Worm (Caenorhabditis elegans) whole organism, L4 larva: ENCODE results near the gene W08E12.6.

ENCODE experiments used
- F49E8.2 ChIP-seq: sonication (generic microtip); optimal IDR thresholded peaks from 2 replicates; lab custom pipeline; 2016; ENCODE audit warnings: missing compliant biosample characterization, mild to moderate bottlenecking, missing genetic modification characterization, borderline replicate concordance
- ZK546.5 ChIP-seq, 2 experiments: sonication (generic microtip); optimal IDR thresholded peaks; 2 replicates each; lab custom pipeline; 2017; ENCODE audit warnings: missing biosample characterization in 2 of 2, missing genetic modification characterization in 2 of 2
- aha-1 ChIP-seq: fragments of 150-350 bp; peaks from one replicate; lab custom pipeline; 2014; ENCODE audit warnings: missing biosample characterization, missing genetic modification characterization
- ces-1 ChIP-seq: fragments of 150-350 bp; sonication (generic microtip); optimal IDR thresholded peaks from 4 replicates; lab custom pipeline; 2014; ENCODE audit warnings: missing biosample characterization, missing genetic modification reagents, missing genetic modification characterization
- lin-13 ChIP-seq: fragments of 150-350 bp; optimal IDR thresholded peaks from 2 replicates; lab custom pipeline; 2014; ENCODE audit warnings: missing biosample characterization, missing genetic modification reagents, missing genetic modification characterization
- mxl-2 ChIP-seq: fragments of 200-800 bp; sonication (Bioruptor generic); conservative IDR thresholded peaks from 2 replicates; pipeline ENCODE4 v1.3.6; 2022; ENCODE audit warnings: missing genetic modification reagents, missing genetic modification characterization, missing compliant biosample characterization
- nhr-11 ChIP-seq: fragments of 150-350 bp; optimal IDR thresholded peaks from 2 replicates; lab custom pipeline; 2014; ENCODE audit warnings: missing biosample characterization, missing genetic modification characterization
- nhr-42 ChIP-seq: fragments of 200-800 bp; sonication (Bioruptor generic); IDR thresholded peaks from 2 replicates; pipeline ENCODE4 v1.3.6; 2022; ENCODE audit warnings: missing genetic modification characterization, missing compliant biosample characterization
- pha-4 ChIP-seq, 2 experiments: fragments of 150-350 bp in 1 of 2; fragments of 200-800 bp in 1 of 2; sonication (Bioruptor generic) in 1 of 2; IDR thresholded peaks in 1 of 2; optimal IDR thresholded peaks in 1 of 2; 2 replicates each; pipeline versions ENCODE4 v1.3.6 to Lab custom; 2014 to 2022; ENCODE audit warnings: missing genetic modification characterization in 2 of 2, missing genetic modification reagents in 2 of 2, missing biosample characterization in 1 of 2, missing compliant biosample characterization in 1 of 2
- pqm-1 ChIP-seq: sonication (generic microtip); optimal IDR thresholded peaks from 2 replicates; lab custom pipeline; 2017; ENCODE audit warnings: missing biosample characterization, missing genetic modification characterization
- rbr-2 ChIP-seq: sonication (generic microtip); optimal IDR thresholded peaks from 2 replicates; lab custom pipeline; 2016; ENCODE audit warnings: missing genotype, missing genetic modification characterization, missing compliant biosample characterization
- snpc-1.2 ChIP-seq: fragments of 200-800 bp; sonication (Bioruptor generic); IDR thresholded peaks from 2 replicates; pipeline ENCODE4 v1.3.6; 2022; ENCODE audit warnings: missing genetic modification reagents, missing genetic modification characterization, missing compliant biosample characterization
- unc-62 ChIP-seq, 3 experiments: fragments of 150-350 bp in 1 of 3; sonication (generic microtip); optimal IDR thresholded peaks in 2 of 3; peaks in 1 of 3; 1 replicate in 1 of 3; 2 replicates in 2 of 3; lab custom pipeline; 2014 to 2017; ENCODE audit warnings: missing biosample characterization in 3 of 3, missing genetic modification characterization in 3 of 3, missing genetic modification reagents in 3 of 3, missing genotype in 1 of 3
- ztf-11 ChIP-seq: fragments of 150-350 bp; optimal IDR thresholded peaks from 2 replicates; lab custom pipeline; 2014; ENCODE audit warnings: missing biosample characterization, missing genetic modification characterization

DNA sequence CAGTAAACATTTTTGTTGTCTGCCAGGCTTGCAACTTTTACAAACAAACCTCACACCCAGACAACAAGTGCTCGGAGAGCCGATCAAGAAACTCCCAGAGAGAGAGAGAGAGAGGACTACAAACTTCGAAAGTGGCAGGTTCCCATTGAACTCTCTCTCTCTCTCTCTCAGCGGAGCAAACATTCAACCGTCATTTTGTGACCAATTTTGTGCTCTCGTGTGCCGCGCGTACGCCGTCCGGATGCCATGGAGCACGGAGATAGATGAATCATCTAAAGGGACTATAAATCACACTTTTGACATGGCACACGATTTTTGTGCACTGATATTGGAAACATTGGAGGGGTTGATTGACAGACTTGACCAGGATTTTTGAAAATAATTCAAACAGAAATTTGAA is 10.5 kb downstream of the W08E12.6 start:
- no peak for TF ChIP-seq ztf-11 (tag; lab: Kevin White, UChicago)
- TF ChIP-seq ZK546.5 (tag; optimal IDR thresholded peaks at IDR 0.05; lab: Kevin White, UChicago) = no peak
- no peak for TF ChIP-seq rbr-2 (tag; lab: Kevin White, UChicago)
- no peak for TF ChIP-seq pqm-1 (tag; lab: Kevin White, UChicago)
- TF ChIP-seq pha-4 (GFP tag; IDR thresholded peaks at IDR 0.05; lab: Robert Waterston, UW) = no peak
- no peak for TF ChIP-seq pha-4 (tag; optimal IDR thresholded peaks at IDR 0.05; lab: Kevin White, UChicago)
- TF ChIP-seq unc-62 (GFP tag; optimal IDR thresholded peaks at IDR 0.05 in 1 of 2; lab: Kevin White, UChicago) = no peak
- no peak for TF ChIP-seq unc-62 (tag; optimal IDR thresholded peaks at IDR 0.05; lab: Kevin White, UChicago)
- TF ChIP-seq nhr-11 (tag; lab: Kevin White, UChicago) = no peak
- no peak for TF ChIP-seq F49E8.2
- TF ChIP-seq lin-13 = no peak
- TF ChIP-seq mxl-2 (GFP tag; lab: Robert Waterston, UW) = no peak
- TF ChIP-seq ces-1 = no peak
- no peak for TF ChIP-seq snpc-1.2 (GFP tag; lab: Robert Waterston, UW)
- TF ChIP-seq nhr-42 (GFP tag; lab: Robert Waterston, UW) = no peak
- no peak for TF ChIP-seq aha-1 (tag; lab: Kevin White, UChicago)
